Fruit fly (Drosophila melanogaster): Measurements from ENCODE around the gene Mp.

DNA sequence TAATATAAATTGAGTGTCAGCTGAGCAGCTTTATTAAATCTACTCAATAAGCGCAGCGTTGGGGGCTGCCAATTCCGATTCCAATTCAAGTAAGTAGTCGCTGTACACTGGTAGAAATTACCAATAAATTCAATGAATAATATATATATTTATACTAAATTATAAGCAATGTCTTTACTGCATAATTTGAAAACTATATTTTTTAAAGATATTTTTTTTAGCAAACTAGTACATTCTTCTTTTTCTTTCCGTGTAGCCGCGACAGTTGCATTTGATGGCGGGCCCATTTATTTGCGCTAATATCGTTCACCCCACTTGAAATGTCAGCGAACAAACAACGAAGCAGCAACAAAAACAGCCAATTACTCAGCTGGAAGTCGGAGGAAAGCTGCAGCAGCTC, 21.3 kb upstream of the Mp start:
- TF ChIP-seq psq (optimal IDR thresholded peaks at IDR 0.05) (no peak), ttk (optimal IDR thresholded peaks at IDR 0.05) (no peak), h (optimal IDR thresholded peaks at IDR 0.05) (no peak), Sin3A (optimal IDR thresholded peaks at IDR 0.05) (no peak), Myc (optimal IDR thresholded peaks at IDR 0.05) (no peak)
